Worm (Caenorhabditis elegans) whole organism, early embryonic: ENCODE measurements around the gene glo-4.
A peak's percentile ranks its signal among the peaks of the same experiment; 100 is the strongest.

Source experiments
- B0310.2 ChIP-seq: sonication (generic microtip); optimal IDR thresholded peaks from 2 replicates; lab custom pipeline; 2016; ENCODE audit warnings: mild to moderate bottlenecking, missing genetic modification characterization, missing compliant biosample characterization
- F13C5.2 ChIP-seq: sonication (generic microtip); optimal IDR thresholded peaks from 2 replicates; lab custom pipeline; 2017; ENCODE audit warnings: mild to moderate bottlenecking, missing genetic modification characterization, inconsistent platforms, missing compliant biosample characterization
- aly-1 ChIP-seq: sonication (generic microtip); optimal IDR thresholded peaks from 2 replicates; lab custom pipeline; 2016; ENCODE audit warnings: missing genetic modification characterization, missing compliant biosample characterization
- ama-1 ChIP-seq: fragments of 150-350 bp; optimal IDR thresholded peaks from 2 replicates; lab custom pipeline; 2014
- ceh-13 ChIP-seq: fragments of 200-800 bp; sonication (Bioruptor generic); optimal IDR thresholded peaks from 2 replicates; lab custom pipeline; 2018; ENCODE audit warnings: mild to moderate bottlenecking, missing genetic modification characterization, missing compliant biosample characterization
- ceh-36 ChIP-seq: sonication (generic microtip); optimal IDR thresholded peaks from 2 replicates; lab custom pipeline; 2016; ENCODE audit warnings: missing genetic modification characterization, inconsistent platforms, missing compliant biosample characterization
- ets-7 ChIP-seq: sonication (generic microtip); optimal IDR thresholded peaks from 2 replicates; lab custom pipeline; 2016; ENCODE audit warnings: missing genotype, missing genetic modification characterization, missing compliant biosample characterization
- flt-1 ChIP-seq: fragments of 200-800 bp; sonication (Bioruptor generic); IDR thresholded peaks from 2 replicates; pipeline ENCODE4 v1.3.6; 2022; ENCODE audit warnings: missing genetic modification characterization, missing compliant biosample characterization
- hmbx-1 ChIP-seq: sonication (generic microtip); optimal IDR thresholded peaks from 2 replicates; lab custom pipeline; 2016; ENCODE audit warnings: mild to moderate bottlenecking, missing genetic modification characterization, missing compliant biosample characterization
- hmg-4 ChIP-seq: fragments of 200-800 bp; sonication (Bioruptor generic); optimal IDR thresholded peaks from 2 replicates; lab custom pipeline; 2018; ENCODE audit warnings: mild to moderate bottlenecking, missing genetic modification characterization, missing compliant biosample characterization
- hnd-1 ChIP-seq: sonication (generic microtip); optimal IDR thresholded peaks from 2 replicates; lab custom pipeline; 2016; ENCODE audit warnings: missing genetic modification characterization, missing compliant biosample characterization
- pes-1 ChIP-seq: fragments of 200-800 bp; sonication (Bioruptor generic); IDR thresholded peaks from 2 replicates; pipeline ENCODE4 v1.3.6; 2022; ENCODE audit warnings: missing genetic modification reagents, missing genetic modification characterization, missing compliant biosample characterization
- scrt-1 ChIP-seq: fragments of 200-800 bp; sonication (Bioruptor generic); IDR thresholded peaks from 2 replicates; pipeline ENCODE4 v1.3.6; 2022; ENCODE audit warnings: missing genetic modification characterization, missing compliant biosample characterization
- sea-1 ChIP-seq: fragments of 200-800 bp; sonication (Bioruptor generic); conservative IDR thresholded peaks from 2 replicates; pipeline ENCODE4 v1.3.6; 2022; ENCODE audit warnings: missing genetic modification characterization, missing compliant biosample characterization
- tbx-11 ChIP-seq: fragments of 200-800 bp; sonication (Bioruptor generic); IDR thresholded peaks from 2 replicates; pipeline ENCODE4 v1.3.6; 2022; ENCODE audit warnings: missing genetic modification characterization, missing compliant biosample characterization
- tbx-37 ChIP-seq: fragments of 200-800 bp; sonication (Bioruptor generic); conservative IDR thresholded peaks from 2 replicates; pipeline ENCODE4 v1.3.6; 2022; ENCODE audit warnings: missing genetic modification reagents, missing genetic modification characterization, missing compliant biosample characterization
- tra-4 ChIP-seq: sonication (generic microtip); optimal IDR thresholded peaks from 2 replicates; lab custom pipeline; 2017; ENCODE audit warnings: missing genetic modification characterization, missing compliant biosample characterization

glo-4 gene

DNA sequence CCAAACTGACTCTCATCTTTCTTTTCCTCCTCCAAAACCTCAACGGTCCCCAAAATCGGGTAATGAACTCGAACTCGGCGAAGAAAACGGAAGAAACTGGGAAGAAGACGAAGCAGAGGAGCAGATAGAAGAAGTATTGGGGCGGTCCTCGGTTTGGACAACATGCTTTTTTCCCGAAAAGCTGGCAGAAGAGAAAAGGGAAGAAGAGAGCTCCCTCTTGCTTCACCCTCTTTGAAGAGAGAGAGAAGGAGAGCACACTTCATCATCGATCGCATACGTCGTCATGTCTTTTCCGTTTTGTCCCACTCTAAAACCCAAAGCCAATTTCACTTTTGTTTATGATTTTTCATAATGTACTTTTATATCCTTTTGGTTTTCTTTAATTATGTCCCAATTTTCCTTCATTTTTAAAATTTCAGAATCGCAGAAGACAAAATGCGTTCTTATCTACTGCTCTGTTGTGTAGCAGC, 17.3 kb downstream of the glo-4 start, which contains the start of gene F07C3.2:
TSS of gene F07C3.2 (plus strand) at position 420 of the 470 bp plus-strand sequence.
- TF ChIP-seq ama-1 (lab: Kevin White, UChicago) (no peak), hmbx-1 (tag; lab: Kevin White, UChicago) (no peak), hnd-1 (tag; lab: Kevin White, UChicago) (no peak), tbx-37 (GFP tag; lab: Robert Waterston, UW) (no peak), sea-1 (GFP tag; lab: Robert Waterston, UW) (no peak), flt-1 (no peak), B0310.2 (no peak), ceh-36 (tag; lab: Kevin White, UChicago) (no peak), ets-7 (no peak), ceh-13 (GFP tag; lab: Kevin White, UChicago) (no peak), tra-4 (tag; lab: Kevin White, UChicago) (no peak), tbx-11 (GFP tag; lab: Robert Waterston, UW) (no peak), F13C5.2 (tag; lab: Kevin White, UChicago) (no peak), pes-1 (GFP tag; lab: Robert Waterston, UW) (no peak), aly-1 (tag; lab: Kevin White, UChicago) (no peak)

DNA sequence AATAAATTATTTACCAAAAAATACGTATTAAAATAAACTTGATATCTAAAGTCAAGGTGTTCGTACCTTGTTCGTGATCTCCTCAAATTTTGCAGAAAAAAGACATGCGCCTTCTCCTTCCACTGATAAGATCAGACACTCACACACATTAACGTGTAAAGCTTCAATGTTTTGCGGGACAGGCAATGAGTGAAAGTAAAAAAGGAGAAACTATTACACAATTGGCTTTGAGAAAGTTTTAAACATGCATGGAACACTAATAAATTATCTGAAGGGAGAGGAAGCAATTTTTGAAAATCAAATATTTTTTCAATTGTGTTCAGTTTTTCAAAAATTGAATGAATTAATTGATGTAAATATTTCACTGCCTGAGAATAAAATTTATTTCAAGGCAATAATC, 18.0 kb downstream of the glo-4 start:
- TF ChIP-seq hnd-1 (tag; lab: Kevin White, UChicago) = no peak
- no peak for TF ChIP-seq tbx-11 (GFP tag; lab: Robert Waterston, UW)
- no peak for TF ChIP-seq aly-1 (tag; lab: Kevin White, UChicago)

DNA sequence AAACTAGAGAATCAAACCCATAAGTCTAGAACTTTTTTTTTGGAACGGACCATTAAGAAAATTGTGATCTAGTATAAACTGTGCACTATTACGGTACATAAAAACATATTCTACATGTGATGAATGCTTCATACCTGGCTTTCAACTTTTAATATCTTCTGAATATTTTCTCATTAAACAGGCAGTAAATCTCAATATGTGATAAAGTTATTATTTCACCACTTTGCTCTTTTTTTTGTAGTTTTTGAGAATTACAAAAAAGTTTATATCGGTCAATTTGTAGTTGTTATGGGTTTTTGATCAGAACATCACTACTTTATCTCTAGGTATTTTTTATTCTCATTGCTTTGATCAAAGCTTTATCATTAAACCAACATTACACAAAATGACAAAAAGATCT, 18.6 kb downstream of the glo-4 start:
- no peak for TF ChIP-seq hmbx-1 (tag; lab: Kevin White, UChicago)
- TF ChIP-seq ets-7 = no peak
- TF ChIP-seq scrt-1 (GFP tag; lab: Robert Waterston, UW) = no peak

DNA sequence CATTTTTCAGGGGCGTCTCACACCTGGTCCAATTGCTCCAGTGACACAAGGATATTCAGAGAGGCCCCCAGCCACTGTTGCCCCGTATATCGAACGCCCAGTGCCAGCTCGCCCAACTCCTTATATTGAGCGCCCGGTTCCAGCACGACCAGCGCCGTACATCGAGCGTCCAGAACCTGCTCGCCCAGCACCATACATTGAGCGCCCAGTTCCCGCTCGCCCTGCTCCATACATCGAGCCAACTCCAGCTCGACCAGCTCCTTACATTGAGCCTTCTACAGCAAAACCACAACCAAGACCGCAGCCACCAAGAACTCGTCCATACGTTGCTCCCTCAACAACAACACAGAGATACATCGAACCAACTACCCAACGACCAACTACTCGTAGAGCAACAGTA, 20.2 kb downstream of the glo-4 start:
- TF ChIP-seq tbx-37 (GFP tag; lab: Robert Waterston, UW) (no peak), hnd-1 (tag; lab: Kevin White, UChicago) (no peak), ama-1 (lab: Kevin White, UChicago) (no peak), tbx-11 (GFP tag; lab: Robert Waterston, UW) (no peak), hmg-4 (GFP tag; lab: Kevin White, UChicago) (no peak), sea-1 (GFP tag; lab: Robert Waterston, UW) (no peak), F13C5.2 (tag; lab: Kevin White, UChicago) (no peak), tra-4 (tag; lab: Kevin White, UChicago) (no peak), ceh-13 (GFP tag; lab: Kevin White, UChicago) (no peak), ceh-36 (tag; lab: Kevin White, UChicago) (no peak)

DNA sequence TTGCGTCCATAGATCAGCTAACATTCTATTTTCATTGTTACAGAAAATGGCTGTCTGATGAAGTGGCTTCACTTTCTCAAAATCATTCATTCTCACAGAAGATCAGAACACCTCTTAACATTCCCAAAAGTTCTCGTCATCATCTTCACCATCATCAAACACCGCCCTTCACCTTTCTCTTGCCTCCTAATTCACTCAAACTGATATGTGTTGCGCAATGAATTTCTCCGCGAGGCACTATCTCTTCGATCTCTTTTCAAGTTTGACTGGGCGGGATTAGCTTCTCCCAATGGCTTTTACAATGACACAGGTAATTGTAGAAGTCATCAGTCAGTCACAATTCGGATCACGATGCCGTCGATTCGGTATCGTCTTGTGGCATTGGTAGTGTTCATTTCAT, 21.5 kb downstream of the glo-4 start, which contains the start of gene grd-6:
TSS of gene grd-6 (plus strand) at position 301 of the 400 bp plus-strand sequence.
- no peak for TF ChIP-seq sea-1 (GFP tag; lab: Robert Waterston, UW)
- TF ChIP-seq pes-1 (GFP tag; lab: Robert Waterston, UW) = no peak
- no peak for TF ChIP-seq hmg-4 (GFP tag; lab: Kevin White, UChicago)
- TF ChIP-seq tbx-11 (GFP tag; lab: Robert Waterston, UW) = no peak
- TF ChIP-seq tbx-37 (GFP tag; lab: Robert Waterston, UW) = no peak
- no peak for TF ChIP-seq hmbx-1 (tag; lab: Kevin White, UChicago)
- no peak for TF ChIP-seq scrt-1 (GFP tag; lab: Robert Waterston, UW)
- no peak for TF ChIP-seq ama-1 (lab: Kevin White, UChicago)
- TF ChIP-seq F13C5.2 (tag; lab: Kevin White, UChicago) = no peak
- no peak for TF ChIP-seq ets-7

DNA sequence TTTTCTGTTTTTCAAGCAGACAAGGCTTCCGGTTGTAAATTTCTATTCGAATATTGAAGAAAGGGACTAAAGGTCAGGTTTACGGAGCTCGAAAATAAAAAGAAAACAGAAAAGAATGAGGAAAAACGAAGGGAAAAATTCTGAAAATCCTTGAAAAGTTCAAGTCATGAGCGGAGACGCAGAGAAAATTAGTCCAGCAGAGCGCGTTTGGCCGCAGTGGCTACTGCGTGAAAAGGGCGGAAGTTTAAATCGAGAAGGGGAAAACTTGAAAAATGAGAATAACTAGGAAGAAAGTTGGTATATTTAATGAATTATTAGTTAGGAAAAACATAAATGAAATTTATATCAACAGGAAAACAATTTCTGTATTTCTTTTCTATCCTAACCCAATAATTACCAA, 22.6 kb downstream of the glo-4 start:
- TF ChIP-seq tbx-37 (GFP tag; lab: Robert Waterston, UW) (no peak), F13C5.2 (tag; lab: Kevin White, UChicago) (peak; percentile 14)

DNA sequence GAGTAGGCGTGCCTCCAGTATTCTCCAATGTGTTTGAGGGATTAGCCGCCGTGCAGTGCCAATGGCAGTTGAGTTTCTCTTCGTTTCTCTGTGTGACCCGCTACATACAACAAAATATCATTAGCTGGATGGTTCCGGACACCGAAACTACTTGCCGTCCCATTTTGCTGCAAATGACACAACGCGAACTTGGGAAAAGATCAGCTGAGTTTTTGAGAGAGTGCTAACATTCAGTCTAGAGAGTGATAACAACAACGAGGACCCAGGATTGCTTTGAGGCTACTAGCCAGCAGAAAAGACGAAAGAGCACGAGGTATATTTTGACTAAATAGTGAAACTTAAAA, 23.7 kb downstream of the glo-4 start:
- no peak for TF ChIP-seq pes-1 (GFP tag; lab: Robert Waterston, UW)
- TF ChIP-seq scrt-1 (GFP tag; lab: Robert Waterston, UW) = no peak
- no peak for TF ChIP-seq F13C5.2 (tag; lab: Kevin White, UChicago)
- no peak for TF ChIP-seq ets-7
- peak; percentile 44 for TF ChIP-seq ceh-36 (tag; lab: Kevin White, UChicago)
- no peak for TF ChIP-seq hnd-1 (tag; lab: Kevin White, UChicago)
- TF ChIP-seq flt-1 = no peak

DNA sequence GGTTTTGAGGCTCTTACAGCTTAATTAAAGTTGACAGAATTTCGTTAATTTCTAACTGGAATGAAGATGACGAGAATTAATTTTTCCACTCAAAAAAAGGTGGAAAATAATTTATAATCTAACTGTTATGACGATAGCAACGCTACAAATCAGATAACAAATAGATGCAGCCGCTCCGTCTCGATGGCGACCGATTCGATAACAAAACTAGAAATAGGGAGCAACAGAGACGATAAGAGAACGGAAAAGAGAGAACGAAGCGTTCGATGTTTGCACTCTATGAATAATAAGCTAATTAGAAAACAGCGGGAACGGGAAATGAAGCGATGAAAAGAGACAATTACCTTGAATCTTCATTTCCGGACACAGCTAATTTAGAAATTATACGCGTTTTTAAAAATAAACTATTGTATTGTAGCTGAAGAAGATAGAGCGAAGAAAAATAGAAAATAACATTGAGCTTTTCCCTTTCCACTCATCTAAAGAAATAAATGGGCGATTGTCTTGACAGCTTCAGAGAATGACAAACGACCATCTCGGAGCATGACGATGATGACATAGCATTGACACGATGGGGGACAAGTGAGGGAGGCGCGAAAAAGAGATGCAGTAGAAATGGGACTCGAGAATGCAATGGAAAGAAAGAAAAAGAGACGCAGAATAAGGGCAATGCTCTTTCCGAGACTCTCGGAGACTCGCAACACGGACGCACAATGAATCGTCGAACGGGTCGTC, 24.2 kb downstream of the glo-4 start:
- TF ChIP-seq aly-1 (tag; lab: Kevin White, UChicago) = no peak
- TF ChIP-seq tbx-11 (GFP tag; lab: Robert Waterston, UW) = 0 out of 2 replicates have a peak, but pooled peaks have one; percentile 32
